In genomic region chrX:8563663-8564450, ce11 we compare ENCODE assay signal across 2 worm cellular contexts.
A peak's percentile ranks its signal among the peaks of the same experiment; 100 is the strongest.
TF ChIP-seq lines count a peak whose summit lies in the region.

No protein-coding gene starts in this region.

TF ChIP-seq in whole organism, L1 larva, 84 proteins besides CTCF, POLR2A, EP300 and RAD21 (continued from another document):
- peak; percentile 26 for TF ChIP-seq elt-2 (tag; optimal IDR thresholded peaks at IDR 0.05; lab: Kevin White, UChicago)
- no peak for TF ChIP-seq unc-98 (GFP tag; IDR thresholded peaks at IDR 0.05; lab: Robert Waterston, UW)

TF ChIP-seq in whole organism, L3 larva, 47 proteins besides CTCF, POLR2A, EP300 and RAD21 (continued from another document):
- TF ChIP-seq jun-1 (tag; optimal IDR thresholded peaks at IDR 0.05; lab: Kevin White, UChicago) (peak; percentile 49), R02D3.7 (tag; optimal IDR thresholded peaks at IDR 0.05; lab: Kevin White, UChicago) (no peak), skn-1 (tag; optimal IDR thresholded peaks at IDR 0.05; lab: Kevin White, UChicago) (no peak)
TF ChIP-seq in whole organism, L3 larva: peak in this region for 6.
